Worm (Caenorhabditis elegans): ENCODE measurements around the gene dmsr-11.

The dmsr-11 gene

DNA sequence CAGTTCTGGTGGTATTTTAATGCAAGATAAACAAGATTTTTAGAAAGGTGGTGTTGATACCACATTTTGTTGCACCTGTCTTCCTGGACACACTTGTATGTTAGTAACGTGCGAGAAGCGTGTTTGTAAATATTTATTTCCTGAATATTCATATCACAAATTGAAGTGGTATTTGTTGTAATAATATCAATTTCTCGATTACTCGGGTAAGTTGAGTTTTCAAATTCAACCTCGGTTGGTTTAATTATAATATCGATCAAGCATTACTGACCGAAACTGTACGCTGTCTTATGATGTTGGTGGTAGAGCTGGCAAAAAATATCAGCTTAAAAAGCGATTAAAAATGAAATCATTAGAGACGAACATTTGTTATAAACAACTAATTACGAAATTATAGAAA, at the start of gene dmsr-11:
Gene dmsr-11 (minus strand): TSS at position 101 of the 400 bp plus-strand sequence.
- TF ChIP-seq let-526 (GFP tag; IDR thresholded peaks at IDR 0.05) (no peak), F22D6.2 (tag; optimal IDR thresholded peaks at IDR 0.05) (no peak), nhr-90 (tag; optimal IDR thresholded peaks at IDR 0.05) (no peak), let-607 (tag; optimal IDR thresholded peaks at IDR 0.05) (no peak), ceh-27 (GFP tag; optimal IDR thresholded peaks at IDR 0.05) (no peak), Y56A3A.18 (GFP tag; IDR thresholded peaks at IDR 0.05) (no peak), xnd-1 (tag; optimal IDR thresholded peaks at IDR 0.05) (no peak), snpc-3.4 (tag; optimal IDR thresholded peaks at IDR 0.05) (no peak), athp-1 (tag; optimal IDR thresholded peaks at IDR 0.05) (no peak), nhr-179 (tag; optimal IDR thresholded peaks at IDR 0.05) (no peak), F57A8.1 (GFP tag; optimal IDR thresholded peaks at IDR 0.05) (no peak), mes-4 (tag; optimal IDR thresholded peaks at IDR 0.05) (no peak), ets-4 (GFP tag; optimal IDR thresholded peaks at IDR 0.05) (no peak), lir-1 (GFP tag; conservative IDR thresholded peaks at IDR 0.05) (no peak), hmg-20 (GFP tag; IDR thresholded peaks at IDR 0.05) (no peak), snpc-1.3 (tag; optimal IDR thresholded peaks at IDR 0.05; ENCODE audit: insufficient read depth) (no peak), cebp-2 (GFP tag; IDR thresholded peaks at IDR 0.05) (no peak), F33H1.4 (GFP tag; IDR thresholded peaks at IDR 0.05) (no peak), ama-1 (optimal IDR thresholded peaks at IDR 0.05) (no peak), ama-1 (GFP tag; optimal IDR thresholded peaks at IDR 0.05) (no peak), rcor-1 (GFP tag; IDR thresholded peaks at IDR 0.05) (no peak)

DNA sequence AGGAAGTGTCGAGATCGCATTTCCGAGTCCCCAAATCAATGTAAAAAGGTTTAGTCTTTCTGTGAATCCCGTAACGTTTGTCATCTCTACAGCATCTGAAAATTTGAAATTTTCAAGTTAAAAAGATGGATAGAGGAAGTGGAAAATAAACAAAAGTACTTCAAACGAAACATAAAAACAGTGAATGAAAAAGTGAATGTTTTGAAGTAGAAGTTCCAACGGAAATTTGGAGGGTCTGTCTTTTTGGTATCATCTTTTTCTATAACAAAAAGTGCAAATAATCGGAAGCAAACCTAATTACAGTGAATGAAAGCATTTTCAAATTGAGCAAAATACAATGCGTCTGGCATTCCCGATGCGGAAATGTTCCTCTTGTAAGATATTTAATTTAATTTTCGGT, 42.6 kb upstream of the dmsr-11 start, which contains the start of gene lgc-54:
Gene lgc-54 (minus strand): TSS at position 101 of the 400 bp plus-strand sequence.
- no peak for TF ChIP-seq ztf-28 (GFP tag; IDR thresholded peaks at IDR 0.05)
- TF ChIP-seq hmg-1.2 (GFP tag; IDR thresholded peaks at IDR 0.05), result no peak
- TF ChIP-seq lin-40 (tag; optimal IDR thresholded peaks at IDR 0.05), result no peak
- no peak for TF ChIP-seq B0261.1 (tag; optimal IDR thresholded peaks at IDR 0.05)
- TF ChIP-seq nfya-2 (GFP tag; IDR thresholded peaks at IDR 0.05), result no peak
- TF ChIP-seq sea-2 (GFP tag; IDR thresholded peaks at IDR 0.05), result no peak
- no peak for TF ChIP-seq somi-1 (GFP tag; optimal IDR thresholded peaks at IDR 0.05)
- no peak for TF ChIP-seq K12H6.12 (tag; optimal IDR thresholded peaks at IDR 0.05)
- no peak for TF ChIP-seq snpc-1.1 (tag; optimal IDR thresholded peaks at IDR 0.05; ENCODE audit: insufficient read depth)
- TF ChIP-seq nhr-120 (GFP tag; IDR thresholded peaks at IDR 0.05), result no peak
- TF ChIP-seq athp-1 (tag; optimal IDR thresholded peaks at IDR 0.05), result no peak
- no peak for TF ChIP-seq unc-130 (GFP tag; optimal IDR thresholded peaks at IDR 0.05)
- TF ChIP-seq madf-6 (GFP tag; IDR thresholded peaks at IDR 0.05), result no peak
- TF ChIP-seq pbrm-1 (GFP tag; IDR thresholded peaks at IDR 0.05), result no peak
- TF ChIP-seq ceh-100 (GFP tag; IDR thresholded peaks at IDR 0.05), result no peak
- TF ChIP-seq nhr-80 (tag; optimal IDR thresholded peaks at IDR 0.05), result no peak

DNA sequence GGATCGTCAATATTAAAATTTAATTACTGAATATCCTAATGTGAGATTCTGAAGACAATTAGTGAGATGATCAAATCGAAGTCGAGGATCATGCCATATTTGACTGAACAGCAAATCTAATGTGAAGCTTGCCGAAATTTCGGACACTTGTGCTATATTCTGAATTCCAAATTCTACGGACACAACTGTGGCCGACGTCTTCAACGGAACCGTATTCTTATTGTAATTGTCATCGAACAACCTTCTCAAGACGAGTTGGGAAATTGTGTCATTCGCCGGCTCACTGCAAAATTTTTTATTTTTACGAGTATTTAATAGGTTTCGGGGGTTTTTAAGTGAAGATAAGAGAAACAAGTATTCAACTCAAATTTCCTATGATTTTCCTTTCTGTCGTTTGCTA, 38.5 kb upstream of the dmsr-11 start, which contains the start of gene T15B7.1:
Gene T15B7.1 (plus strand): TSS at position 301 of the 400 bp plus-strand sequence.
- TF ChIP-seq cebp-1 (GFP tag; IDR thresholded peaks at IDR 0.05) (no peak), cebp-1 (tag; optimal IDR thresholded peaks at IDR 0.05) (no peak), F57A8.1 (GFP tag; optimal IDR thresholded peaks at IDR 0.05) (no peak), snpc-4 (GFP tag; optimal IDR thresholded peaks at IDR 0.05) (no peak), snpc-4 (tag; optimal IDR thresholded peaks at IDR 0.05) (no peak), K11D2.4 (GFP tag; IDR thresholded peaks at IDR 0.05) (no peak), dox-1 (GFP tag; IDR thresholded peaks at IDR 0.05) (no peak), ccch-3 (GFP tag; optimal IDR thresholded peaks at IDR 0.05) (no peak), mcd-1 (GFP tag; IDR thresholded peaks at IDR 0.05) (no peak), zfh-2 (GFP tag; conservative IDR thresholded peaks at IDR 0.05) (no peak), nhr-120 (GFP tag; IDR thresholded peaks at IDR 0.05) (no peak), hlh-26 (GFP tag; conservative IDR thresholded peaks at IDR 0.05) (no peak), F49E8.2 (tag; optimal IDR thresholded peaks at IDR 0.05; ENCODE audit: insufficient read depth) (no peak), C17E4.6 (GFP tag; IDR thresholded peaks at IDR 0.05) (no peak)

Data from whole organism, young adult.